Fruit fly (Drosophila melanogaster) whole organism, embryonic: ENCODE data around the gene CG43886.

ENCODE experiments used
- Abd-B ChIP-seq: fragments of 200-800 bp; sonication (Bioruptor generic); optimal IDR thresholded peaks from 2 replicates; lab custom pipeline; 2018; ENCODE audit warnings: missing biosample characterization, mild to moderate bottlenecking, missing genetic modification characterization, moderate library complexity
- Atf-2 ChIP-seq: fragments of 200-800 bp; sonication (Bioruptor generic); optimal IDR thresholded peaks from 2 replicates; lab custom pipeline; 2016; ENCODE audit warnings: missing biosample characterization, missing genetic modification characterization
- Bgb ChIP-seq: fragments of 200-800 bp; sonication (Bioruptor generic); IDR thresholded peaks from 2 replicates; pipeline ENCODE4 v1.3.6; 2022; ENCODE audit warnings: missing biosample characterization, missing genetic modification characterization; ENCODE audit not compliant: partially characterized antibody
- CG10267 ChIP-seq: fragments of 200-800 bp; sonication (Bioruptor generic); optimal IDR thresholded peaks from 2 replicates; lab custom pipeline; 2018; ENCODE audit warnings: missing biosample characterization, mild to moderate bottlenecking, missing genetic modification characterization, moderate library complexity
- CG10274 ChIP-seq: fragments of 200-800 bp; sonication (Bioruptor generic); optimal IDR thresholded peaks from 3 replicates; lab custom pipeline; 2017; ENCODE audit warnings: missing biosample characterization, mild to moderate bottlenecking, missing genetic modification characterization
- CG10959 ChIP-seq: fragments of 200-800 bp; sonication (Bioruptor generic); IDR thresholded peaks from 2 replicates; pipeline ENCODE4 v1.3.6; 2022; ENCODE audit warnings: missing biosample characterization, missing genetic modification characterization
- CG11504 ChIP-seq: fragments of 200-800 bp; sonication (Bioruptor generic); optimal IDR thresholded peaks from 3 replicates; lab custom pipeline; 2019; ENCODE audit warnings: missing biosample characterization, mild to moderate bottlenecking, missing genetic modification characterization, moderate library complexity
- CG11723 ChIP-seq: fragments of 200-800 bp; sonication (Bioruptor generic); optimal IDR thresholded peaks from 2 replicates; lab custom pipeline; 2017; ENCODE audit warnings: missing biosample characterization, mild to moderate bottlenecking, missing genetic modification characterization
- CG17385 ChIP-seq: fragments of 200-800 bp; sonication (Bioruptor generic); optimal IDR thresholded peaks from 3 replicates; lab custom pipeline; 2018; ENCODE audit warnings: missing biosample characterization, mild to moderate bottlenecking, missing genetic modification characterization
- CG2712 ChIP-seq: fragments of 200-800 bp; optimal IDR thresholded peaks from 3 replicates; lab custom pipeline; 2019; ENCODE audit warnings: missing biosample characterization, mild to moderate bottlenecking, missing genetic modification characterization, moderate library complexity
- CG3065 ChIP-seq: fragments of 200-800 bp; sonication (Bioruptor generic); optimal IDR thresholded peaks from 2 replicates; lab custom pipeline; 2016; ENCODE audit warnings: missing biosample characterization, missing genetic modification characterization
- CG31224 ChIP-seq: fragments of 200-800 bp; sonication (Bioruptor generic); IDR thresholded peaks from 2 replicates; pipeline ENCODE4 v1.3.6; 2022; ENCODE audit warnings: missing biosample characterization, missing genetic modification characterization
- CG4424 ChIP-seq: fragments of 200-800 bp; sonication (Bioruptor generic); optimal IDR thresholded peaks from 3 replicates; lab custom pipeline; 2016; ENCODE audit warnings: missing biosample characterization, missing genetic modification characterization
- CG4617 ChIP-seq: fragments of 200-800 bp; sonication (Bioruptor generic); optimal IDR thresholded peaks from 3 replicates; lab custom pipeline; 2016; ENCODE audit warnings: missing biosample characterization, missing genetic modification characterization, borderline replicate concordance
- CG6254 ChIP-seq: fragments of 200-800 bp; sonication (Bioruptor generic); optimal IDR thresholded peaks from 3 replicates; lab custom pipeline; 2017; ENCODE audit warnings: mild to moderate bottlenecking, missing biosample characterization, missing genetic modification reagents, missing genetic modification characterization
- CG8388 ChIP-seq: fragments of 200-800 bp; sonication (Bioruptor generic); optimal IDR thresholded peaks from 2 replicates; lab custom pipeline; 2019; ENCODE audit warnings: missing biosample characterization, mild to moderate bottlenecking, missing genetic modification characterization, moderate library complexity
- Elba2 ChIP-seq: fragments of 200-800 bp; sonication (Bioruptor generic); optimal IDR thresholded peaks from 3 replicates; lab custom pipeline; 2016; ENCODE audit warnings: missing biosample characterization, missing genetic modification characterization
- Jarid2 ChIP-seq: fragments of 200-800 bp; sonication (Bioruptor generic); optimal IDR thresholded peaks from 3 replicates; lab custom pipeline; 2017; ENCODE audit warnings: mild to moderate bottlenecking, missing biosample characterization, missing genetic modification reagents, missing genetic modification characterization
- MBD-R2 ChIP-seq: fragments of 200-800 bp; sonication (Bioruptor generic); IDR thresholded peaks from 2 replicates; pipeline ENCODE4 v1.3.6; 2022; ENCODE audit warnings: missing biosample characterization, missing genetic modification characterization
- MESR4 ChIP-seq: fragments of 200-800 bp; sonication (Bioruptor generic); optimal IDR thresholded peaks from 2 replicates; lab custom pipeline; 2018; ENCODE audit warnings: missing biosample characterization, mild to moderate bottlenecking, missing genetic modification characterization, moderate library complexity
- NC2α ChIP-seq: fragments of 200-800 bp; sonication (Bioruptor generic); optimal IDR thresholded peaks from 2 replicates; lab custom pipeline; 2016; ENCODE audit warnings: missing biosample characterization, missing genetic modification characterization
- Sry-β ChIP-seq: fragments of 200-800 bp; sonication (Bioruptor generic); optimal IDR thresholded peaks from 2 replicates; lab custom pipeline; 2018; ENCODE audit warnings: missing biosample characterization, mild to moderate bottlenecking, missing genetic modification characterization, moderate library complexity
- Stat92E ChIP-seq, 3 experiments: fragments of >200 bp in 2 of 3; fragments of 200-800 bp in 1 of 3; sonication (Bioruptor generic) in 1 of 3; optimal IDR thresholded peaks; 2 replicates each; lab custom pipeline; 2017 to 2019; ENCODE audit warnings: missing biosample characterization in 3 of 3, missing genetic modification characterization in 3 of 3, mild to moderate bottlenecking in 1 of 3, moderate library complexity in 1 of 3
- abd-A ChIP-seq: fragments of 200-800 bp; sonication (Bioruptor generic); optimal IDR thresholded peaks from 3 replicates; lab custom pipeline; 2019; ENCODE audit warnings: missing biosample characterization, mild to moderate bottlenecking, missing genetic modification characterization, moderate library complexity
- al ChIP-seq: fragments of 200-800 bp; sonication (Bioruptor generic); IDR thresholded peaks from 2 replicates; pipeline ENCODE4 v1.3.6; 2022; ENCODE audit warnings: missing biosample characterization, missing genetic modification characterization
- ap ChIP-seq: fragments of 200-800 bp; sonication (Bioruptor generic); IDR thresholded peaks from 2 replicates; pipeline ENCODE4 v1.3.6; 2022; ENCODE audit warnings: missing biosample characterization, missing genetic modification characterization
- ash1 ChIP-seq: fragments of 200-800 bp; sonication (Bioruptor generic); optimal IDR thresholded peaks from 2 replicates; lab custom pipeline; 2018; ENCODE audit warnings: missing biosample characterization, mild to moderate bottlenecking, missing genetic modification characterization
- ato ChIP-seq: fragments of 200-800 bp; sonication (Bioruptor generic); IDR thresholded peaks from 2 replicates; pipeline ENCODE4 v1.3.6; 2022; ENCODE audit warnings: missing biosample characterization, missing genetic modification characterization; ENCODE audit not compliant: partially characterized antibody
- cato ChIP-seq: fragments of 200-800 bp; sonication (Bioruptor generic); optimal IDR thresholded peaks from 2 replicates; lab custom pipeline; 2016; ENCODE audit warnings: missing biosample characterization, missing genetic modification characterization, borderline replicate concordance
- cg ChIP-seq: fragments of 200-800 bp; sonication (Bioruptor generic); optimal IDR thresholded peaks from 3 replicates; lab custom pipeline; 2019; ENCODE audit warnings: missing biosample characterization, mild to moderate bottlenecking, missing genetic modification characterization, moderate library complexity
- dm ChIP-seq: fragments of 200-800 bp; sonication (Bioruptor generic); optimal IDR thresholded peaks from 3 replicates; lab custom pipeline; 2016; ENCODE audit warnings: missing biosample characterization, missing genetic modification characterization
- dpn ChIP-seq, 2 experiments: fragments of 200-800 bp; sonication (Bioruptor generic); optimal IDR thresholded peaks; 3 replicates each; lab custom pipeline; 2016; ENCODE audit warnings: missing biosample characterization in 2 of 2, missing genetic modification characterization in 2 of 2
- emc ChIP-seq: fragments of 200-800 bp; sonication (Bioruptor generic); optimal IDR thresholded peaks from 2 replicates; lab custom pipeline; 2016; ENCODE audit warnings: missing biosample characterization, missing genetic modification characterization
- ems ChIP-seq: fragments of 200-800 bp; sonication (Bioruptor generic); optimal IDR thresholded peaks from 3 replicates; lab custom pipeline; 2016; ENCODE audit warnings: missing biosample characterization, missing genetic modification characterization
- exex ChIP-seq: fragments of 200-800 bp; sonication (Bioruptor generic); optimal IDR thresholded peaks from 4 replicates; lab custom pipeline; 2018; ENCODE audit warnings: missing biosample characterization, mild to moderate bottlenecking, missing genetic modification characterization, moderate library complexity
- fd64A ChIP-seq: fragments of 200-800 bp; sonication (Bioruptor generic); optimal IDR thresholded peaks from 3 replicates; lab custom pipeline; 2018; ENCODE audit warnings: missing biosample characterization, mild to moderate bottlenecking, missing genetic modification characterization
- insv ChIP-seq, 2 experiments: fragments of 200-800 bp; sonication (Bioruptor generic); optimal IDR thresholded peaks; 3 replicates each; lab custom pipeline; 2016 to 2018; ENCODE audit warnings: missing biosample characterization in 2 of 2, missing genetic modification characterization in 2 of 2
- mam ChIP-seq: fragments of 200-800 bp; sonication (Bioruptor generic); optimal IDR thresholded peaks from 3 replicates; lab custom pipeline; 2016; ENCODE audit warnings: missing biosample characterization, missing genetic modification characterization
- p53 ChIP-seq: fragments of 200-800 bp; sonication (Bioruptor generic); optimal IDR thresholded peaks from 2 replicates; lab custom pipeline; 2016; ENCODE audit warnings: missing biosample characterization, missing genetic modification characterization
- prd ChIP-seq, 3 experiments: fragments of >200 bp in 2 of 3; fragments of 200-800 bp in 1 of 3; sonication (Bioruptor generic) in 1 of 3; optimal IDR thresholded peaks in 2 of 3; IDR thresholded peaks in 1 of 3; 2 replicates in 2 of 3; 3 replicates in 1 of 3; pipeline versions ENCODE4 v1.3.6 to Lab custom; 2017 to 2022; ENCODE audit warnings: missing biosample characterization in 1 of 3, missing genetic modification characterization in 1 of 3
- pzg ChIP-seq: fragments of 200-800 bp; sonication (Bioruptor generic); optimal IDR thresholded peaks from 3 replicates; lab custom pipeline; 2018; ENCODE audit warnings: missing biosample characterization, mild to moderate bottlenecking, missing genetic modification characterization, moderate library complexity
- sisA ChIP-seq: fragments of 200-800 bp; sonication (Bioruptor generic); IDR thresholded peaks from 2 replicates; pipeline ENCODE4 v1.3.6; 2022; ENCODE audit warnings: missing biosample characterization, missing genetic modification characterization
- sqz ChIP-seq: fragments of 200-800 bp; sonication (Bioruptor generic); optimal IDR thresholded peaks from 3 replicates; lab custom pipeline; 2018; ENCODE audit warnings: missing biosample characterization, mild to moderate bottlenecking, missing genetic modification characterization
- sug ChIP-seq: fragments of 200-800 bp; optimal IDR thresholded peaks from 2 replicates; lab custom pipeline; 2019; ENCODE audit warnings: missing biosample characterization, mild to moderate bottlenecking, missing genetic modification characterization, moderate library complexity
- tgo ChIP-seq: fragments of 200-800 bp; sonication (Bioruptor generic); IDR thresholded peaks from 3 replicates; pipeline ENCODE4 v1.3.6; 2022; ENCODE audit warnings: missing biosample characterization, missing genetic modification characterization
- tio ChIP-seq: fragments of 200-800 bp; sonication (Bioruptor generic); optimal IDR thresholded peaks from 2 replicates; lab custom pipeline; 2017; ENCODE audit warnings: missing biosample characterization, missing genetic modification characterization, inconsistent platforms
- trem ChIP-seq: fragments of 200-800 bp; optimal IDR thresholded peaks from 3 replicates; lab custom pipeline; 2019; ENCODE audit warnings: missing biosample characterization, mild to moderate bottlenecking, missing genetic modification characterization, moderate library complexity
- unc-4 ChIP-seq: fragments of 200-800 bp; sonication (Bioruptor generic); IDR thresholded peaks from 2 replicates; pipeline ENCODE4 v1.3.6; 2022; ENCODE audit warnings: missing biosample characterization, missing genetic modification characterization; ENCODE audit not compliant: partially characterized antibody

CG43886 gene

dm6 chr3L:8197779-8198279 lies 38.3 kb upstream of the CG43886 start, which contains the start of the genes UbcE2M and Dhps (continued):
- 0 out of 2 replicates have a peak, but pooled peaks have one; percentile 31 for TF ChIP-seq ato
- peak; percentile 73 for TF ChIP-seq mam (GFP tag; lab: Kevin White, UChicago)
- peak; percentile 20 for TF ChIP-seq CG6254
- TF ChIP-seq ash1 (GFP tag; lab: Kevin White, UChicago) = no peak
- TF ChIP-seq CG10267 = peak; percentile 95
- peak; percentile 86 for TF ChIP-seq sug
- peak; percentile 69; the same call in 1 of the 2 replicates for TF ChIP-seq MBD-R2
- no peak for TF ChIP-seq CG10959 (GFP tag; lab: Robert Waterston, UW)
- TF ChIP-seq abd-A = no peak
- no peak for TF ChIP-seq tio (GFP tag; lab: Kevin White, UChicago)
- TF ChIP-seq cg (GFP tag; lab: Kevin White, UChicago) = no peak
- TF ChIP-seq Bgb (GFP tag; lab: Robert Waterston, UW) = peak; percentile 75
- peak; percentile 95 for TF ChIP-seq Sry-β
- TF ChIP-seq exex (tag; lab: Kevin White, UChicago) = no peak
- peak; percentile 65 for TF ChIP-seq CG4617 (GFP tag; lab: Kevin White, UChicago)
- TF ChIP-seq Stat92E (GFP tag; optimal IDR thresholded peaks at IDR 0.05; lab: Kevin White, UChicago) = no peak
- peak; percentile 10 for TF ChIP-seq CG3065 (GFP tag; lab: Kevin White, UChicago)
- peak; percentile 75 for TF ChIP-seq CG2712
- peak; percentile 8 for TF ChIP-seq CG10274 (GFP tag; lab: Kevin White, UChicago)
- TF ChIP-seq fd64A (GFP tag; lab: Kevin White, UChicago) = no peak
- TF ChIP-seq pzg (GFP tag; lab: Kevin White, UChicago) = peak; percentile 55
- peak; percentile 37 for TF ChIP-seq cato
- TF ChIP-seq ems (GFP tag; lab: Kevin White, UChicago) = no peak
- no peak for TF ChIP-seq Elba2 (GFP tag; lab: Kevin White, UChicago)
- TF ChIP-seq prd (optimal IDR thresholded peaks at IDR 0.05; lab: Kevin White, UChicago) = no peak
- TF ChIP-seq prd (GFP tag; IDR thresholded peaks at IDR 0.05; lab: Robert Waterston, UW) = peak; percentile 82
- TF ChIP-seq Jarid2 (GFP tag; lab: Kevin White, UChicago) = no peak
- TF ChIP-seq p53 = no peak
- peak in 1 of 2 experiments; percentile 30 for TF ChIP-seq insv (GFP tag; optimal IDR thresholded peaks at IDR 0.05; lab: Kevin White, UChicago)
- TF ChIP-seq trem (tag; lab: Kevin White, UChicago) = peak; percentile 65
- peak; percentile 71 for TF ChIP-seq al (GFP tag; lab: Robert Waterston, UW)
- peak; percentile 71 for TF ChIP-seq tgo
- peak; percentile 56; the same call in 1 of the 2 replicates for TF ChIP-seq CG31224
- TF ChIP-seq sisA (GFP tag; lab: Robert Waterston, UW) = peak; percentile 65
- peak; percentile 66 for TF ChIP-seq dpn (GFP tag; optimal IDR thresholded peaks at IDR 0.05; lab: Kevin White, UChicago)
- TF ChIP-seq unc-4 (GFP tag; lab: Robert Waterston, UW) = peak; percentile 68
- TF ChIP-seq CG17385 = peak; percentile 69
- TF ChIP-seq Abd-B = peak; percentile 87
- peak; percentile 52 for TF ChIP-seq dm (GFP tag; lab: Kevin White, UChicago)
- TF ChIP-seq CG11723 = no peak
- no peak for TF ChIP-seq MESR4 (GFP tag; lab: Kevin White, UChicago)
- peak; percentile 66 for TF ChIP-seq CG8388 (GFP tag; lab: Kevin White, UChicago)
- no peak for TF ChIP-seq sqz
- TF ChIP-seq CG11504 (tag; lab: Kevin White, UChicago) = no peak
- no peak for TF ChIP-seq NC2α (GFP tag; lab: Kevin White, UChicago)
- no peak for TF ChIP-seq Atf-2 (GFP tag; lab: Kevin White, UChicago)
- TF ChIP-seq CG4424 (GFP tag; lab: Kevin White, UChicago) = peak; percentile 65
- no peak for TF ChIP-seq ap (GFP tag; lab: Robert Waterston, UW)
- TF ChIP-seq emc = no peak
